Worm (Caenorhabditis elegans): ENCODE measurements around the gene srd-56.

Gene srd-56

DNA sequence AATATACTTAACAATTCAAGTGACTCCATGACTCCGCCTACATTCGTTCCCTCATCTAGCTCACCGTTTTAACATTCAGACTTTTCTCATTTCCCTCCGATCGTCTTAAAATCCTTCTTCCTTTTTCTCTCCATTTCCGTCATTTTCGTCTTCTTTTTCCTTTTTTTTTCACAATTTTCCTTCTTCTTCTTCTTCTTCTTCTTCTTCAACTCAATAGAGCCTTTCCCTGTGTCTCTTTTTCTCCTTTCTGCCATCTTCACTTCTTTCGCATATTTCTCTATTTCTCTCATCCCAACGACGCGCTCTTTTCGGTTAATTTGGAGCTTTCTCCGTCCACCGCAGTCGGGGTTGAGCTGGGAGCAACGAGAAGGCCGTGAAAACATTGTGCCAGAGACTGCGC is 20.4 kb downstream of the srd-56 start:
- no peak for TF ChIP-seq unc-62 (GFP tag; optimal IDR thresholded peaks at IDR 0.05)
- peak; percentile 72 for TF ChIP-seq fkh-10 (GFP tag; optimal IDR thresholded peaks at IDR 0.05)
- TF ChIP-seq ZK546.5 (tag; optimal IDR thresholded peaks at IDR 0.05) = no peak
- peak; percentile 57 for TF ChIP-seq hmg-11 (tag; optimal IDR thresholded peaks at IDR 0.05)
- no peak for TF ChIP-seq eor-1 (tag; optimal IDR thresholded peaks at IDR 0.05)
- no peak for TF ChIP-seq ceh-28 (tag; optimal IDR thresholded peaks at IDR 0.05)
- no peak for TF ChIP-seq nhr-76 (tag; optimal IDR thresholded peaks at IDR 0.05)
- TF ChIP-seq egl-27 (tag; optimal IDR thresholded peaks at IDR 0.05) = no peak
- peak; percentile 58 for TF ChIP-seq nfya-1 (tag; optimal IDR thresholded peaks at IDR 0.05; ENCODE audit: insufficient read depth)
- TF ChIP-seq ztf-11 (tag; optimal IDR thresholded peaks at IDR 0.05) = no peak
- no peak for TF ChIP-seq jun-1 (tag; optimal IDR thresholded peaks at IDR 0.05)
- TF ChIP-seq nhr-23 (tag; optimal IDR thresholded peaks at IDR 0.05) = no peak

DNA sequence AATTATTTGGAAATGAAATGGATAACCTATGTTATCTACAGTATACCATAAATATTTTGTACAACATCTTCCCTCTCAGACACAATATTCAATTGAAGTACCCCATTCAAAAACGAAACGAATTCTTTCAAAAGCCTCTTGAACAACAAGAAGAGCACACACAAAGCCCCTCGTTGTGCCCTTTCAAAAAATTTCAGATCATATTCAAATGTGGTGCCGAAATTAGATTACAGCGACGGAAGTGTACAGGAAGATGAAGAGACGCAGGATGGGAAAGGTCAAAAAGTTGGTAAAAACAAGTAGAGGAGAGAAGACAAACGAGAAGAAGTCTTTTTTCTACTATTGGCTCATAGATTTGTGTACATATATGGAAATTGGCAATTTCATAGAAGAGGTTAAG is 26.9 kb downstream of the srd-56 start:
- TF ChIP-seq nhr-11 (tag; optimal IDR thresholded peaks at IDR 0.05) (no peak), fkh-10 (GFP tag; optimal IDR thresholded peaks at IDR 0.05) (peak; percentile 15)

DNA sequence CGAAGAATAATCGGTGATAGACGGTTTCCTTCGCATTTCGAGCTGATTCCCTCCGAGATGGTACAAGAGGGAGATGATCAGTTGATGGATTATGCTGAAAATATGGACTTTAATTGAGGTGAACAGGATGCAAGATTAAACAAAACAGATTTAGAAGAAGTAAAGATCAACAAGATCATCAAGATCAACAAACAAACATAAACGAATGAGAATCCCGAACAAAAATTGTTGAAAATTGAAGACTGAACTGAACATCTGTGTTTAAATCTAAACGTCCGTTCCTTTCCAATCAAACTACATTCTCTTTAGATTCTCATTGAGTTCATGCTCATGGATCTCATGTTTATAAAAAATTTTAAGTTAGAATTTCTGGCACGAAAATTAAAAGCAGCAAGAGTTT is 28.2 kb downstream of the srd-56 start, which contains the start of gene glc-4:
glc-4 (minus strand) TSS at position 101 of the 400 bp plus-strand sequence.
- no peak for TF ChIP-seq ceh-9 (tag; optimal IDR thresholded peaks at IDR 0.05)
- TF ChIP-seq nhr-43 (tag; optimal IDR thresholded peaks at IDR 0.05; ENCODE audit: poor library complexity, severe bottlenecking) = no peak
- no peak for TF ChIP-seq ceh-82 (tag; optimal IDR thresholded peaks at IDR 0.05)
- TF ChIP-seq ama-1 (optimal IDR thresholded peaks at IDR 0.05) = no peak
- no peak for TF ChIP-seq pha-4 (tag; optimal IDR thresholded peaks at IDR 0.05)
- no peak for TF ChIP-seq tbx-2 (tag; optimal IDR thresholded peaks at IDR 0.05)
- no peak for TF ChIP-seq hmg-11 (tag; optimal IDR thresholded peaks at IDR 0.05)
- no peak for TF ChIP-seq ceh-16 (tag; optimal IDR thresholded peaks at IDR 0.05)
- no peak for TF ChIP-seq elt-1 (tag; optimal IDR thresholded peaks at IDR 0.05)
- no peak for TF ChIP-seq nfya-1 (tag; optimal IDR thresholded peaks at IDR 0.05; ENCODE audit: insufficient read depth)
- no peak for TF ChIP-seq nhr-23 (tag; optimal IDR thresholded peaks at IDR 0.05)

DNA sequence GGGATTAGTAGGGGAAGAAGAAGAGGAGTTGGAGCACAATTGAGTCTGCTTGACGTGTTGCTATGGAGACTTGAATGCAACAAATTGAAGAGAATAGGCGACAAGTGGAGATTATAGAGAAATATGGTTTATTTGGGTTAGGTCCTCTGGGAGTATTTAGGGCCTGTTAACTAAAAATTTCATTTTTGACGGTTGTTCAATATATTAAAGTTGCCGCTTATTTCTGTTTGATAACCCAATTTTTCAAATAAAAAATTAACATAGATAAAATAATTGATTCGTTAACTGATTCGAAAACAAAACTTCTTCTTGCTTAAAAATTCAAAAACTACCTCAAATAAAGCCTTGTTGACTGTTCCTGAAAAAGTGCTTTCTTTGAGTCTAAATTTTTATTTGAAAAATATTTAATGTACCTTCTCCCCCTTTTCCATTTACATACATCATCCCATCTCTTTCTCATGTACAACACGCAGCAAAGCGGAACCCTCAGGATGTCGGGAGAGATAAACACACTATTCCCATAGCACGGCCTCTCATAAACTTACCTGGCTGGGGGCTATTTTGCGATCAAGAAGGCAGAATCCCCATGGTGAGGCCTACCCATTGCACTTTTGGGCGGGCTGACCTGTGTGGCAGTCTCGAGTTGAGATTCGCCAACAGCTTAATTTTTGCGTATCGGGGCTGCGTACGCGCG is 31.6 kb downstream of the srd-56 start, which contains the start of gene dyf-13:
dyf-13 (minus strand) TSS at position 51 of the 694 bp plus-strand sequence.
- TF ChIP-seq nhr-77 (tag; optimal IDR thresholded peaks at IDR 0.05) (no peak), nhr-23 (tag; optimal IDR thresholded peaks at IDR 0.05) (no peak), jun-1 (tag; optimal IDR thresholded peaks at IDR 0.05) (no peak), unc-39 (tag; optimal IDR thresholded peaks at IDR 0.05) (no peak), ceh-9 (tag; optimal IDR thresholded peaks at IDR 0.05) (no peak), ceh-28 (tag; optimal IDR thresholded peaks at IDR 0.05) (no peak), fkh-2 (tag; optimal IDR thresholded peaks at IDR 0.05) (no peak), mdl-1 (tag; optimal IDR thresholded peaks at IDR 0.05) (no peak), snpc-4 (tag; optimal IDR thresholded peaks at IDR 0.05) (no peak), sea-2 (GFP tag; optimal IDR thresholded peaks at IDR 0.05) (no peak), fos-1 (tag; optimal IDR thresholded peaks at IDR 0.05) (no peak), nhr-43 (tag; optimal IDR thresholded peaks at IDR 0.05; ENCODE audit: poor library complexity, severe bottlenecking) (no peak), elt-3 (tag; optimal IDR thresholded peaks at IDR 0.05) (no peak), lin-39 (tag; optimal IDR thresholded peaks at IDR 0.05) (no peak), lsy-12 (tag; optimal IDR thresholded peaks at IDR 0.05) (no peak), skn-1 (tag; optimal IDR thresholded peaks at IDR 0.05) (no peak), nhr-28 (tag; optimal IDR thresholded peaks at IDR 0.05) (no peak), nhr-12 (tag; optimal IDR thresholded peaks at IDR 0.05) (no peak)

DNA sequence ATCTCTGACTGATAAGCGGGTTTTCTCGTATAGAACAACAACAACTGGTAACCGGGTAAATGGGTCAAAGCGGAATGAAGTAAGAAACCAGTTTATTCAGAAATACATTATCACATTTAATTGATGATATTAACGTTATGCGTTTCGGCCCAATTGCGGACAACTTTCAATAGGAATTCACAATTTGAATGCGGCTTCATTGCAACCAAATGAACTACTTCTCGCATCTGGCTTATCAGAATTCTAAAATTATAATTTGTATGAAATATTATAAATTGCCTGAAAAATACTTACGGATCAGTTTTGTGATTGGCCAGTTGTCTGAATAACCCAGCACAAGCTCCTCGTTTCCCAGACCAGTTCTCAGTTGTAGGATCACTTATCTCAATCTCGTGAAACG is 34.3 kb downstream of the srd-56 start, which contains the start of gene col-36:
col-36 (minus strand) TSS at position 101 of the 400 bp plus-strand sequence.
- no peak for TF ChIP-seq nhr-25 (tag; optimal IDR thresholded peaks at IDR 0.05)
- TF ChIP-seq hmg-11 (tag; optimal IDR thresholded peaks at IDR 0.05) = no peak
- peak; percentile 50 for TF ChIP-seq nhr-23 (tag; optimal IDR thresholded peaks at IDR 0.05)
